Fruit fly (Drosophila melanogaster) whole organism, wandering third instar larva: Measurements from ENCODE around the gene CG8861.

ENCODE experiments used
- Abd-B ChIP-seq: fragments of >200 bp; optimal IDR thresholded peaks from 2 replicates; lab custom pipeline; 2017; ENCODE audit warnings: missing biosample characterization, missing genetic modification characterization
- CG32264 ChIP-seq: fragments of 200-800 bp; sonication (Bioruptor generic); optimal IDR thresholded peaks from 2 replicates; lab custom pipeline; 2016; ENCODE audit warnings: missing biosample characterization, missing genetic modification characterization
- CG9705 ChIP-seq: fragments of 200-800 bp; sonication (Bioruptor generic); optimal IDR thresholded peaks from 2 replicates; lab custom pipeline; 2018; ENCODE audit warnings: missing biosample characterization, mild to moderate bottlenecking, missing genetic modification characterization
- CrebA ChIP-seq: fragments of 200-800 bp; sonication (Bioruptor generic); optimal IDR thresholded peaks from 2 replicates; lab custom pipeline; 2016; ENCODE audit warnings: missing biosample characterization, mild to moderate bottlenecking, missing genetic modification characterization, borderline replicate concordance
- Dfd ChIP-seq: fragments of >200 bp; optimal IDR thresholded peaks from 2 replicates; lab custom pipeline; 2017; ENCODE audit warnings: missing biosample characterization, missing genetic modification characterization
- Dif ChIP-seq: fragments of 200-275, 200-300 bp; sonication (Bioruptor generic); optimal IDR thresholded peaks from 2 replicates; lab custom pipeline; 2018; ENCODE audit warnings: missing biosample characterization, missing genetic modification characterization; ENCODE audit not compliant: partially characterized antibody
- GATAd ChIP-seq: sonication (Bioruptor generic); optimal IDR thresholded peaks from 2 replicates; lab custom pipeline; 2016; ENCODE audit warnings: missing biosample characterization, missing genetic modification characterization
- HLH106 ChIP-seq: fragments of 200-800 bp; optimal IDR thresholded peaks from 3 replicates; lab custom pipeline; 2019; ENCODE audit warnings: missing biosample characterization, mild to moderate bottlenecking, missing genetic modification characterization, moderate library complexity
- Hnf4 ChIP-seq: fragments of 200-800 bp; sonication (Bioruptor generic); optimal IDR thresholded peaks from 2 replicates; lab custom pipeline; 2016; ENCODE audit warnings: missing biosample characterization, mild to moderate bottlenecking, missing genetic modification characterization
- Hr78 ChIP-seq: fragments of >200 bp; optimal IDR thresholded peaks from 2 replicates; lab custom pipeline; 2017; ENCODE audit warnings: missing biosample characterization, missing genetic modification characterization
- Hr83 ChIP-seq: fragments of 200-300 bp; sonication (Bioruptor generic); optimal IDR thresholded peaks from 2 replicates; lab custom pipeline; 2016; ENCODE audit warnings: missing biosample characterization, mild to moderate bottlenecking, missing genetic modification characterization, moderate library complexity; ENCODE audit not compliant: poor library complexity, severe bottlenecking
- Jra ChIP-seq: sonication (Bioruptor generic); optimal IDR thresholded peaks from 2 replicates; lab custom pipeline; 2016; ENCODE audit warnings: missing biosample characterization, missing genetic modification characterization
- Mio ChIP-seq: sonication (Bioruptor generic); optimal IDR thresholded peaks from 2 replicates; lab custom pipeline; 2016; ENCODE audit warnings: missing biosample characterization, missing genetic modification characterization
- Myc ChIP-seq: fragments of >200 bp; optimal IDR thresholded peaks from 2 replicates; lab custom pipeline; 2017
- N ChIP-seq: fragments of >200 bp; optimal IDR thresholded peaks from 2 replicates; lab custom pipeline; 2018; ENCODE audit warnings: missing biosample characterization, missing external identifiers, missing genetic modification characterization
- OdsH ChIP-seq: fragments of 200-800 bp; sonication (Bioruptor generic); optimal IDR thresholded peaks from 2 replicates; lab custom pipeline; 2016; ENCODE audit warnings: missing biosample characterization, mild to moderate bottlenecking, missing genetic modification characterization
- Rel ChIP-seq, 2 experiments: fragments of 200-800 bp; sonication (Bioruptor generic) in 1 of 2; optimal IDR thresholded peaks; 2 replicates in 1 of 2; 3 replicates in 1 of 2; lab custom pipeline; 2016 to 2019; ENCODE audit warnings: mild to moderate bottlenecking in 2 of 2, missing biosample characterization in 2 of 2, missing genetic modification characterization in 2 of 2, moderate library complexity in 1 of 2
- Sp1 ChIP-seq: fragments of 200-800 bp; sonication (Bioruptor generic); optimal IDR thresholded peaks from 3 replicates; lab custom pipeline; 2019; ENCODE audit warnings: missing biosample characterization, mild to moderate bottlenecking, missing genetic modification characterization, moderate library complexity
- Vsx2 ChIP-seq: fragments of 200-300, 225-300 bp; sonication (Bioruptor generic); optimal IDR thresholded peaks from 2 replicates; lab custom pipeline; 2018; ENCODE audit warnings: missing biosample characterization, missing genetic modification characterization; ENCODE audit not compliant: partially characterized antibody
- br ChIP-seq: fragments of 200-800 bp; sonication (Bioruptor generic); optimal IDR thresholded peaks from 2 replicates; lab custom pipeline; 2016; ENCODE audit warnings: missing biosample characterization, missing genetic modification characterization
- brk ChIP-seq: fragments of 200-800 bp; sonication (Bioruptor generic); optimal IDR thresholded peaks from 2 replicates; lab custom pipeline; 2016; ENCODE audit warnings: missing biosample characterization, mild to moderate bottlenecking, missing genetic modification characterization
- dl ChIP-seq, 2 experiments: fragments of 175-275, 200-275 bp in 1 of 2; fragments of 200-275 bp in 1 of 2; sonication (Bioruptor generic); optimal IDR thresholded peaks; lab custom pipeline; 2018; ENCODE audit warnings: mild to moderate bottlenecking in 2 of 2, missing biosample characterization in 2 of 2, missing genetic modification characterization in 2 of 2, moderate library complexity in 2 of 2; ENCODE audit not compliant: partially characterized antibody in 2 of 2, insufficient read depth in 1 of 2
- dmrt93B ChIP-seq: fragments of 200-800 bp; sonication (Bioruptor generic); optimal IDR thresholded peaks from 2 replicates; lab custom pipeline; 2018; ENCODE audit warnings: missing biosample characterization, mild to moderate bottlenecking, missing genetic modification characterization
- dsf ChIP-seq: sonication (Bioruptor generic); optimal IDR thresholded peaks from 2 replicates; lab custom pipeline; 2016; ENCODE audit warnings: missing biosample characterization, missing genetic modification characterization, borderline replicate concordance
- ey ChIP-seq: fragments of 200-800 bp; sonication (Bioruptor generic); optimal IDR thresholded peaks from 2 replicates; lab custom pipeline; 2016; ENCODE audit warnings: missing biosample characterization, missing genetic modification characterization
- foxo ChIP-seq, 2 experiments: fragments of 200-800 bp; sonication (Bioruptor generic); optimal IDR thresholded peaks; 2 replicates in 1 of 2; 3 replicates in 1 of 2; lab custom pipeline; 2016 to 2017; ENCODE audit warnings: missing biosample characterization in 2 of 2, missing genetic modification characterization in 2 of 2
- fru ChIP-seq: fragments of 200-800 bp; sonication (Bioruptor generic); optimal IDR thresholded peaks from 3 replicates; lab custom pipeline; 2016; ENCODE audit warnings: missing biosample characterization, mild to moderate bottlenecking, missing genetic modification characterization
- h ChIP-seq: fragments of 200-800 bp; sonication (Bioruptor generic); optimal IDR thresholded peaks from 3 replicates; lab custom pipeline; 2016; ENCODE audit warnings: missing biosample characterization, mild to moderate bottlenecking, missing genetic modification characterization
- jim ChIP-seq: fragments of 175-275, 200-325 bp; sonication (Bioruptor generic); optimal IDR thresholded peaks from 2 replicates; lab custom pipeline; 2016; ENCODE audit warnings: missing biosample characterization, mild to moderate bottlenecking, missing genetic modification characterization
- lola ChIP-seq: fragments of >200 bp; optimal IDR thresholded peaks from 2 replicates; lab custom pipeline; 2017; ENCODE audit warnings: missing biosample characterization, missing genetic modification characterization
- pan ChIP-seq: fragments of >200 bp; optimal IDR thresholded peaks from 2 replicates; lab custom pipeline; 2017
- psq ChIP-seq: fragments of 200-800 bp; sonication (Bioruptor generic); optimal IDR thresholded peaks from 3 replicates; lab custom pipeline; 2017; ENCODE audit warnings: missing biosample characterization, mild to moderate bottlenecking, missing genetic modification characterization, moderate library complexity
- rgr ChIP-seq: fragments of 200-800 bp; sonication (Bioruptor generic); optimal IDR thresholded peaks from 3 replicates; lab custom pipeline; 2016; ENCODE audit warnings: missing biosample characterization, mild to moderate bottlenecking, missing genetic modification characterization
- sage ChIP-seq: fragments of 200-800 bp; sonication (Bioruptor generic); optimal IDR thresholded peaks from 2 replicates; lab custom pipeline; 2016; ENCODE audit warnings: missing biosample characterization, mild to moderate bottlenecking, missing genetic modification characterization
- sv ChIP-seq: fragments of 200-800 bp; sonication (Bioruptor generic); optimal IDR thresholded peaks from 3 replicates; lab custom pipeline; 2016; ENCODE audit warnings: missing biosample characterization, missing genetic modification characterization
- tai ChIP-seq: sonication (Bioruptor generic); optimal IDR thresholded peaks from 2 replicates; lab custom pipeline; 2016; ENCODE audit warnings: missing biosample characterization, missing genetic modification characterization
- usp ChIP-seq: fragments of >200 bp; optimal IDR thresholded peaks from 2 replicates; lab custom pipeline; 2017; ENCODE audit warnings: missing biosample characterization, missing genetic modification characterization
- woc ChIP-seq: sonication (Bioruptor generic); optimal IDR thresholded peaks from 2 replicates; lab custom pipeline; 2016; ENCODE audit warnings: missing biosample characterization, mild to moderate bottlenecking, missing genetic modification characterization

The CG8861 gene

dm6 chr3R:9250868-9251267, 77.4 kb downstream of the CG8861 start (continued):
- peak in 1 of 2 experiments; percentile 89 for TF ChIP-seq foxo (GFP tag; optimal IDR thresholded peaks at IDR 0.05; lab: Kevin White, UChicago)
- no peak for TF ChIP-seq sv (GFP tag; lab: Kevin White, UChicago)
- no peak for TF ChIP-seq dl (GFP tag; optimal IDR thresholded peaks at IDR 0.05; lab: Kevin White, UChicago; ENCODE audit: insufficient read depth in 1 of 2, partially characterized antibody in 2 of 2)
- no peak for TF ChIP-seq usp (GFP tag; lab: Kevin White, UChicago)
- TF ChIP-seq Dfd (GFP tag; lab: Kevin White, UChicago), result no peak
- TF ChIP-seq psq (GFP tag; lab: Kevin White, UChicago), result peak; percentile 76
- peak; percentile 82 for TF ChIP-seq HLH106
- no peak for TF ChIP-seq pan (lab: Kevin White, UChicago)

DNA sequence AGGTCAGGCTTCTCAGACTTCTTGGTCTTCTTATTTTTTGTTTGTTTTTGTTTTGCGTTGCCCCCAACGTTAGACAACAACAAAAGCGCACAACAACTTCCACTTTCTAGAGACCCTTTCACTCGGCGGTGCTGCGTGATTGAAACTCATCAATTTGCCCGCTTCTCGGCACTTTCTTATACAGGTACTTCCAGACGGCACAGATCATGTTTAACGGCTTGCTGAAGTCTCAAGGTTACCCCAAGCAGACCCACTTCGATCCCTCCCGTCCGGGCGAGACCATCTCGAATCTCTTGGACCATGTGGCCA, 78.6 kb downstream of the CG8861 start:
- TF ChIP-seq brk (GFP tag; lab: Kevin White, UChicago), result no peak

dm6 chr3R:9249025-9249735, 79.1 kb downstream of the CG8861 start:
- TF ChIP-seq lola (GFP tag; lab: Kevin White, UChicago) (no peak), sage (no peak), psq (GFP tag; lab: Kevin White, UChicago) (no peak), dl (GFP tag; optimal IDR thresholded peaks at IDR 0.05; lab: Kevin White, UChicago; ENCODE audit: insufficient read depth in 1 of 2, partially characterized antibody in 2 of 2) (no peak), usp (GFP tag; lab: Kevin White, UChicago) (no peak), Jra (GFP tag; lab: Kevin White, UChicago) (no peak), foxo (GFP tag; optimal IDR thresholded peaks at IDR 0.05; lab: Kevin White, UChicago) (peak in 1 of 2 experiments; percentile 5), Hr78 (GFP tag; lab: Kevin White, UChicago) (no peak), HLH106 (peak; percentile 32), N (no peak), Abd-B (GFP tag; lab: Kevin White, UChicago) (no peak), Sp1 (GFP tag; lab: Kevin White, UChicago) (peak; percentile 26), Dfd (GFP tag; lab: Kevin White, UChicago) (no peak), Vsx2 (GFP tag; lab: Kevin White, UChicago) (peak; percentile 27), Hnf4 (GFP tag; lab: Kevin White, UChicago) (no peak), woc (GFP tag; lab: Kevin White, UChicago) (peak; percentile 16), GATAd (GFP tag; lab: Kevin White, UChicago) (no peak), fru (GFP tag; lab: Kevin White, UChicago) (peak; percentile 25), Hr83 (no peak), CG32264 (GFP tag; lab: Kevin White, UChicago) (no peak), dmrt93B (no peak), jim (GFP tag; lab: Kevin White, UChicago) (no peak), tai (GFP tag; lab: Kevin White, UChicago) (no peak), Myc (no peak), OdsH (no peak), rgr (no peak), CG9705 (no peak), brk (GFP tag; lab: Kevin White, UChicago) (no peak), h (GFP tag; lab: Kevin White, UChicago) (peak; percentile 26), sv (GFP tag; lab: Kevin White, UChicago) (no peak), Rel (GFP tag; optimal IDR thresholded peaks at IDR 0.05; lab: Kevin White, UChicago) (no peak), Rel (tag; optimal IDR thresholded peaks at IDR 0.05; lab: Kevin White, UChicago) (no peak), Dif (GFP tag; lab: Kevin White, UChicago) (no peak), pan (lab: Kevin White, UChicago) (no peak), dsf (GFP tag; lab: Kevin White, UChicago) (no peak), Mio (GFP tag; lab: Kevin White, UChicago) (no peak), br (GFP tag; lab: Kevin White, UChicago) (no peak), CrebA (no peak), ey (no peak)
